Worm (Caenorhabditis elegans) whole organism, L1 larva: Measurements from ENCODE around the gene ZK1073.2.

Experiments
- ces-1 ChIP-seq: fragments of 150-350 bp; optimal IDR thresholded peaks from 2 replicates; lab custom pipeline; 2014; ENCODE audit warnings: missing biosample characterization, missing genetic modification reagents, missing genetic modification characterization
- fkh-10 ChIP-seq: sonication (generic microtip); optimal IDR thresholded peaks from 2 replicates; lab custom pipeline; 2017; ENCODE audit warnings: missing biosample characterization, missing genetic modification reagents, missing genetic modification characterization
- jun-1 ChIP-seq: fragments of 150-350 bp; optimal IDR thresholded peaks from 2 replicates; lab custom pipeline; 2014; ENCODE audit warnings: missing biosample characterization, missing genetic modification reagents, missing genetic modification characterization
- lsy-2 ChIP-seq, 2 experiments: fragments of 150-350 bp; optimal IDR thresholded peaks; 2 replicates each; lab custom pipeline; 2014; ENCODE audit warnings: missing biosample characterization in 2 of 2, missing genetic modification characterization in 2 of 2
- mdl-1 ChIP-seq, 2 experiments: fragments of 150-350 bp; optimal IDR thresholded peaks; 2 replicates each; lab custom pipeline; 2014 to 2017; ENCODE audit warnings: missing biosample characterization in 2 of 2, missing genetic modification characterization in 2 of 2, inconsistent platforms in 1 of 2
- nhr-12 ChIP-seq: sonication (generic microtip); optimal IDR thresholded peaks from 2 replicates; lab custom pipeline; 2017; ENCODE audit warnings: missing biosample characterization, missing genetic modification characterization

DNA sequence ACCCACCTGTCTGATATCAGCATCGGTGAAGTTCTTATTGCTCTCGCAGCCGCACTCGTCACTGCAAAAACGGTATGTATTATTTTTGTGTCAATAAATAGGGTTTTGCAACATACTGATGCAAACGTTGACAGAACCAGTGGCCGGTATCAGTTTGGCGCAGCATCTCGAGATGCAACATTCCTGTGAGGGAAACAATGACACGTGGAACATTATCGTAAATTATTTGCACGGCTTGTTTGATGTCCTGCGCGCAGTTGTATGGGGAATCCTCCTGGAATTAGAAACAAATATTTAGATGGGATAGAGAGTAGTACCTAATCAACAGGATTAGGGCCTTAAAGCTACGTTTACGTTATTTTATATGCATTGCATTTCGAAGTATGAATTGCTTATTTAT lies 57.4 kb downstream of the ZK1073.2 start:
- TF ChIP-seq ces-1 (no peak), fkh-10 (GFP tag; lab: Kevin White, UChicago) (no peak), nhr-12 (tag; lab: Kevin White, UChicago) (no peak), mdl-1 (tag; optimal IDR thresholded peaks at IDR 0.05; lab: Kevin White, UChicago) (no peak), jun-1 (no peak), lsy-2 (tag; optimal IDR thresholded peaks at IDR 0.05; lab: Kevin White, UChicago) (no peak)
